Worm (Caenorhabditis elegans) whole organism, L4/young adult: ENCODE data around the gene F57F4.1.

Experiments
- dao-5 ChIP-seq: sonication (generic microtip); optimal IDR thresholded peaks from 2 replicates; lab custom pipeline; 2016; ENCODE audit warnings: missing genotype, missing genetic modification characterization, moderate library complexity, missing compliant biosample characterization
- him-1 ChIP-seq: sonication (generic microtip); optimal IDR thresholded peaks from 2 replicates; lab custom pipeline; 2016; ENCODE audit warnings: missing genotype, missing genetic modification reagents, missing genetic modification characterization, missing compliant biosample characterization

DNA sequence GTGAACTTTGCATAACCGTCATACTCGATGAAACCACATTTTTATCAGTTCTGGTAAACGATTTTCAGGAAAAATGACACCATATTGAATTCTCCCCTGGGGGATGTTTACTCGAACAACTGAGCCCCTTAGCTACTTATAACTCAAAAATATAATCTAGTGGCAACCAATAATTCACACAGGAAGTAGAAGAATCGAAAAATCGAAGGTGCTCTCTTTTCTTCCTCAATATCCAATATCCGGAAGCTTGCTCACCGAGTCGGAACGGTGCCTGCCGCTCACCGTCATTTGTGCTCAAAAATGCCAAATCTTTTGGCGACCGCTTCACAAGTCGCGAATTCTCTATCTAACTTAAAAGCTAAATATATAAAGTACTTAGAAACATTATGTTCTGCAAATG is 51.8 kb downstream of the F57F4.1 start, which contains the start of gene T05H4.3:
- TF ChIP-seq dao-5 (tag; lab: Kevin White, UChicago), result no peak
- no peak for TF ChIP-seq him-1 (tag; lab: Kevin White, UChicago)
